Worm (Caenorhabditis elegans): ENCODE results near the gene npp-9.

Gene npp-9

DNA sequence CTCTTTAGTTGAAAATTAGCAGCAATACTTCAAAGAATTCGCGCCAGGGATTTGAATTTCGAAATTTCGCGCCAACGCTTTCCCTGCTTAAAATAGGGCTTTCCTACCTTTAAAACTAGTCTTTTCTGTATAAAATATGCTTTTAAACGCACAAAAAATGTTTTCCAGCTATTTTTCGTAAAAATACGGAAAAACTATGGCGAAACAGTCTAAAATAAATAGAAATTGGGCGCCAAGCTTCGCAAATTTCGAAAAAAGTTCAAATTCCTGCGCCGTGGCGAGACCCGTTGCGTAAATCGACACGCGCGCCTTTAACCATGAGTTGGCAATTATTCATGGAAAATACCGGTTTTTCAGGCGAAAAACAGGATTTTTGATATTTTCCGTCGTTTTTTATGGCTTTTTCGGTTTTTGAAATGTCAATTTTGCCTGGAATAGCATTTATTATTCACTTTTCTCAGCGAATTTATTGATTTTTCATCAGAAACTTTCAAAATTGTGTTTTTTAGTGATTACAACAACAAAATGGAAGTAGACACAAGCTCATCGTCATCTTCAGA lies at the start of gene npp-9, which contains the start of gene F59A2.5:
Gene npp-9, minus strand, starts transcription at position 126 of the 560 bp plus-strand sequence.
Gene F59A2.5, plus strand, starts transcription at position 510 of the 560 bp plus-strand sequence.
- no peak for TF ChIP-seq sma-3 (GFP tag; optimal IDR thresholded peaks at IDR 0.05)
- TF ChIP-seq snpc-4 (tag; optimal IDR thresholded peaks at IDR 0.05): no peak
- TF ChIP-seq nhr-21 (tag; optimal IDR thresholded peaks at IDR 0.05): no peak
- TF ChIP-seq ama-1 (optimal IDR thresholded peaks at IDR 0.05): peak; percentile 11
- TF ChIP-seq ceh-16 (tag; optimal IDR thresholded peaks at IDR 0.05): no peak
- no peak for TF ChIP-seq mdl-1 (tag; optimal IDR thresholded peaks at IDR 0.05)
- no peak for TF ChIP-seq aly-2 (tag; optimal IDR thresholded peaks at IDR 0.05)
- no peak for TF ChIP-seq sem-4 (tag; optimal IDR thresholded peaks at IDR 0.05)
- no peak for TF ChIP-seq nhr-10 (tag; optimal IDR thresholded peaks at IDR 0.05)
- TF ChIP-seq zag-1 (tag; optimal IDR thresholded peaks at IDR 0.05): no peak
- no peak for TF ChIP-seq blmp-1 (tag; optimal IDR thresholded peaks at IDR 0.05; ENCODE audit: insufficient read depth)
- TF ChIP-seq nhr-11 (tag; optimal IDR thresholded peaks at IDR 0.05): no peak
- no peak for TF ChIP-seq peb-1 (tag; optimal IDR thresholded peaks at IDR 0.05)
- no peak for TF ChIP-seq nhr-77 (tag; optimal IDR thresholded peaks at IDR 0.05)
- no peak for TF ChIP-seq mbf-1 (tag; optimal IDR thresholded peaks at IDR 0.05)
- no peak for TF ChIP-seq elt-1 (tag; optimal IDR thresholded peaks at IDR 0.05)
- TF ChIP-seq dmd-4 (tag; optimal IDR thresholded peaks at IDR 0.05): no peak
- TF ChIP-seq lin-39 (tag; optimal IDR thresholded peaks at IDR 0.05): no peak
- TF ChIP-seq F13H6.1 (tag; optimal IDR thresholded peaks at IDR 0.05): peak; percentile 26
- TF ChIP-seq ceh-82 (tag; optimal IDR thresholded peaks at IDR 0.05): no peak
- no peak for TF ChIP-seq mab-5 (tag; optimal IDR thresholded peaks at IDR 0.05)
- TF ChIP-seq ztf-11 (tag; optimal IDR thresholded peaks at IDR 0.05): no peak
- TF ChIP-seq Y55F3AM.14 (GFP tag; optimal IDR thresholded peaks at IDR 0.05): no peak
- TF ChIP-seq elt-3 (tag; optimal IDR thresholded peaks at IDR 0.05): no peak
- TF ChIP-seq unc-39 (tag; optimal IDR thresholded peaks at IDR 0.05): no peak
- peak; percentile 91 for TF ChIP-seq crh-2 (tag; optimal IDR thresholded peaks at IDR 0.05)
- TF ChIP-seq nhr-23 (tag; optimal IDR thresholded peaks at IDR 0.05): no peak
- no peak for TF ChIP-seq nhr-237 (tag; optimal IDR thresholded peaks at IDR 0.05)
- no peak for TF ChIP-seq skn-1 (tag; optimal IDR thresholded peaks at IDR 0.05)
- peak; percentile 51 for TF ChIP-seq nhr-129 (tag; optimal IDR thresholded peaks at IDR 0.05)
- TF ChIP-seq lin-13 (GFP tag; optimal IDR thresholded peaks at IDR 0.05): peak; percentile 10
- TF ChIP-seq R02D3.7 (tag; optimal IDR thresholded peaks at IDR 0.05): peak; percentile 80
- no peak for TF ChIP-seq ztf-4 (tag; optimal IDR thresholded peaks at IDR 0.05)
- TF ChIP-seq nhr-6 (tag; optimal IDR thresholded peaks at IDR 0.05): no peak
- TF ChIP-seq nhr-12 (tag; optimal IDR thresholded peaks at IDR 0.05): no peak
- no peak for TF ChIP-seq alr-1 (tag; optimal IDR thresholded peaks at IDR 0.05)
- TF ChIP-seq ztf-1 (GFP tag; conservative IDR thresholded peaks at IDR 0.05): no peak
- TF ChIP-seq C34F6.9 (tag; optimal IDR thresholded peaks at IDR 0.05): peak; percentile 60
- TF ChIP-seq unc-62 (GFP tag; optimal IDR thresholded peaks at IDR 0.05): no peak
- no peak for TF ChIP-seq sma-9 (GFP tag; optimal IDR thresholded peaks at IDR 0.05)
- TF ChIP-seq sma-9 (tag; optimal IDR thresholded peaks at IDR 0.05): no peak
- peak; percentile 62 for TF ChIP-seq fos-1 (tag; optimal IDR thresholded peaks at IDR 0.05)
- no peak for TF ChIP-seq egl-27 (tag; optimal IDR thresholded peaks at IDR 0.05)
- TF ChIP-seq lsy-2 (tag; optimal IDR thresholded peaks at IDR 0.05): peak in 1 of 2 experiments; percentile 73
- TF ChIP-seq unc-55 (GFP tag; optimal IDR thresholded peaks at IDR 0.05): peak; percentile 71
- TF ChIP-seq nhr-25 (tag; optimal IDR thresholded peaks at IDR 0.05): peak; percentile 32
- TF ChIP-seq gmeb-1 (tag; optimal IDR thresholded peaks at IDR 0.05): peak; percentile 52
- TF ChIP-seq lin-11 (tag; optimal IDR thresholded peaks at IDR 0.05): peak; percentile 23
- no peak for TF ChIP-seq ZK546.5 (tag; optimal IDR thresholded peaks at IDR 0.05)
